Worm (Caenorhabditis elegans) whole organism, young adult: ENCODE measurements around the gene lys-3.

ENCODE experiments used
- B0019.2 ChIP-seq: fragments of 200-800 bp; sonication (Bioruptor generic); conservative IDR thresholded peaks from 2 replicates; pipeline ENCODE4 v1.3.6; 2022; ENCODE audit warnings: missing genetic modification reagents, missing genetic modification characterization, missing compliant biosample characterization
- B0261.1 ChIP-seq: sonication (generic microtip); optimal IDR thresholded peaks from 2 replicates; lab custom pipeline; 2016; ENCODE audit warnings: mild to moderate bottlenecking, missing genetic modification characterization, moderate library complexity, missing compliant biosample characterization
- C06A6.2 ChIP-seq: fragments of 200-800 bp; sonication (Bioruptor generic); conservative IDR thresholded peaks from 2 replicates; pipeline ENCODE4 v1.3.6; 2022; ENCODE audit warnings: missing genetic modification characterization, missing compliant biosample characterization
- D2030.7 ChIP-seq: fragments of 200-800 bp; sonication (Bioruptor generic); IDR thresholded peaks from 2 replicates; pipeline ENCODE4 v1.3.6; 2022; ENCODE audit warnings: missing genetic modification reagents, missing genetic modification characterization, missing compliant biosample characterization
- F10E7.11 ChIP-seq: sonication (generic microtip); optimal IDR thresholded peaks from 2 replicates; lab custom pipeline; 2017; ENCODE audit warnings: mild to moderate bottlenecking, missing genetic modification characterization, moderate library complexity, missing compliant biosample characterization
- F57A8.1 ChIP-seq: fragments of 200-800 bp; sonication (Bioruptor generic); optimal IDR thresholded peaks from 2 replicates; lab custom pipeline; 2018; ENCODE audit warnings: mild to moderate bottlenecking, missing genetic modification characterization, moderate library complexity, missing compliant biosample characterization
- F57C9.4 ChIP-seq: sonication (generic microtip); optimal IDR thresholded peaks from 2 replicates; lab custom pipeline; 2017; ENCODE audit warnings: mild to moderate bottlenecking, missing genetic modification characterization, missing compliant biosample characterization
- Y53F4B.3 ChIP-seq: fragments of 200-800 bp; sonication (Bioruptor generic); IDR thresholded peaks from 2 replicates; pipeline ENCODE4 v1.3.6; 2022; ENCODE audit warnings: missing genetic modification reagents, missing genetic modification characterization, missing compliant biosample characterization
- Y53G8AR.9 ChIP-seq: fragments of 200-800 bp; sonication (Bioruptor generic); conservative IDR thresholded peaks from 2 replicates; pipeline ENCODE4 v1.3.6; 2022; ENCODE audit warnings: missing genetic modification reagents, missing genetic modification characterization, missing compliant biosample characterization
- Y79H2A.3 ChIP-seq: fragments of 200-800 bp; sonication (Bioruptor generic); conservative IDR thresholded peaks from 2 replicates; pipeline ENCODE4 v1.3.6; 2022; ENCODE audit warnings: missing genetic modification reagents, missing genetic modification characterization, missing compliant biosample characterization
- Y95B8A.8 ChIP-seq: fragments of 200-800 bp; sonication (Bioruptor generic); IDR thresholded peaks from 2 replicates; pipeline ENCODE4 v1.3.6; 2022; ENCODE audit warnings: missing genetic modification reagents, missing genetic modification characterization, missing compliant biosample characterization
- aptf-3 ChIP-seq: fragments of 200-800 bp; sonication (Bioruptor generic); IDR thresholded peaks from 2 replicates; pipeline ENCODE4 v1.3.6; 2022; ENCODE audit warnings: missing genetic modification characterization, missing compliant biosample characterization
- attf-3 ChIP-seq: fragments of 200-800 bp; sonication (Bioruptor generic); conservative IDR thresholded peaks from 2 replicates; pipeline ENCODE4 v1.3.6; 2022; ENCODE audit warnings: missing genetic modification reagents, missing genetic modification characterization, missing compliant biosample characterization
- attf-5 ChIP-seq: fragments of 200-800 bp; sonication (Bioruptor generic); optimal IDR thresholded peaks from 2 replicates; lab custom pipeline; 2018; ENCODE audit warnings: mild to moderate bottlenecking, missing genetic modification characterization, missing compliant biosample characterization
- bed-1 ChIP-seq: fragments of 200-800 bp; sonication (Bioruptor generic); IDR thresholded peaks from 2 replicates; pipeline ENCODE4 v1.3.6; 2022; ENCODE audit warnings: missing genetic modification reagents, missing genetic modification characterization, missing compliant biosample characterization
- bed-2 ChIP-seq: fragments of 200-800 bp; sonication (Bioruptor generic); IDR thresholded peaks from 2 replicates; pipeline ENCODE4 v1.3.6; 2022; ENCODE audit warnings: missing genetic modification reagents, missing genetic modification characterization, missing compliant biosample characterization
- cebp-2 ChIP-seq: fragments of 200-800 bp; sonication (Bioruptor generic); IDR thresholded peaks from 2 replicates; pipeline ENCODE4 v1.3.6; 2022; ENCODE audit warnings: missing genetic modification characterization, missing compliant biosample characterization
- ceh-40 ChIP-seq: fragments of 200-800 bp; sonication (Bioruptor generic); IDR thresholded peaks from 2 replicates; pipeline ENCODE4 v1.3.6; 2022; ENCODE audit warnings: missing genetic modification characterization, missing compliant biosample characterization
- ceh-58 ChIP-seq: fragments of 200-800 bp; sonication (Bioruptor generic); IDR thresholded peaks from 2 replicates; pipeline ENCODE4 v1.3.6; 2022; ENCODE audit warnings: missing genetic modification characterization, missing compliant biosample characterization
- chd-7 ChIP-seq: sonication (generic microtip); optimal IDR thresholded peaks from 2 replicates; lab custom pipeline; 2016; ENCODE audit warnings: mild to moderate bottlenecking, missing genetic modification characterization, moderate library complexity, missing compliant biosample characterization
- dox-1 ChIP-seq: fragments of 200-800 bp; sonication (Bioruptor generic); IDR thresholded peaks from 2 replicates; pipeline ENCODE4 v1.3.6; 2022; ENCODE audit warnings: missing genetic modification reagents, missing genetic modification characterization, missing compliant biosample characterization
- dpl-1 ChIP-seq: fragments of 150-350 bp; optimal IDR thresholded peaks from 2 replicates; lab custom pipeline; 2014; ENCODE audit warnings: missing biosample characterization, missing genetic modification reagents, missing genetic modification characterization
- efl-1 ChIP-seq: fragments of 150-350 bp; optimal IDR thresholded peaks from 2 replicates; lab custom pipeline; 2014; ENCODE audit warnings: missing biosample characterization, missing genetic modification reagents, missing genetic modification characterization
- egl-44 ChIP-seq: fragments of 200-800 bp; sonication (Bioruptor generic); IDR thresholded peaks from 2 replicates; pipeline ENCODE4 v1.3.6; 2022; ENCODE audit warnings: missing genetic modification reagents, missing genetic modification characterization, missing compliant biosample characterization
- gei-17 ChIP-seq: fragments of 200-800 bp; sonication (Bioruptor generic); optimal IDR thresholded peaks from 2 replicates; lab custom pipeline; 2018; ENCODE audit warnings: mild to moderate bottlenecking, missing genetic modification characterization, missing compliant biosample characterization
- hlh-12 ChIP-seq: sonication (generic microtip); optimal IDR thresholded peaks from 2 replicates; lab custom pipeline; 2016; ENCODE audit warnings: missing genetic modification characterization, missing compliant biosample characterization
- hmg-1.2 ChIP-seq: fragments of 200-800 bp; sonication (Bioruptor generic); IDR thresholded peaks from 2 replicates; pipeline ENCODE4 v1.3.6; 2022; ENCODE audit warnings: missing genetic modification reagents, missing genetic modification characterization, missing compliant biosample characterization
- lag-1 ChIP-seq: fragments of 200-800 bp; sonication (Bioruptor generic); IDR thresholded peaks from 2 replicates; pipeline ENCODE4 v1.3.6; 2022; ENCODE audit warnings: missing genetic modification reagents, missing genetic modification characterization, missing compliant biosample characterization
- let-526 ChIP-seq: fragments of 200-800 bp; sonication (Bioruptor generic); IDR thresholded peaks from 2 replicates; pipeline ENCODE4 v1.3.6; 2022; ENCODE audit warnings: missing genetic modification reagents, missing genetic modification characterization, missing compliant biosample characterization
- lin-26 ChIP-seq: fragments of 200-800 bp; sonication (Bioruptor generic); IDR thresholded peaks from 2 replicates; pipeline ENCODE4 v1.3.6; 2022; ENCODE audit warnings: missing genetic modification reagents, missing genetic modification characterization, missing compliant biosample characterization
- lin-54 ChIP-seq: fragments of 200-800 bp; sonication (Bioruptor generic); optimal IDR thresholded peaks from 2 replicates; lab custom pipeline; 2018; ENCODE audit warnings: mild to moderate bottlenecking, missing genetic modification characterization, missing compliant biosample characterization
- lsl-1 ChIP-seq: fragments of 200-800 bp; sonication (Bioruptor generic); optimal IDR thresholded peaks from 2 replicates; lab custom pipeline; 2018; ENCODE audit warnings: mild to moderate bottlenecking, missing genetic modification characterization, moderate library complexity, missing compliant biosample characterization
- madf-3 ChIP-seq: fragments of 200-800 bp; sonication (Bioruptor generic); IDR thresholded peaks from 2 replicates; pipeline ENCODE4 v1.3.6; 2022; ENCODE audit warnings: missing genetic modification reagents, missing genetic modification characterization, missing compliant biosample characterization
- madf-6 ChIP-seq: fragments of 200-800 bp; sonication (Bioruptor generic); IDR thresholded peaks from 2 replicates; pipeline ENCODE4 v1.3.6; 2022; ENCODE audit warnings: missing genetic modification reagents, missing genetic modification characterization, missing compliant biosample characterization
- madf-8 ChIP-seq: fragments of 200-800 bp; sonication (Bioruptor generic); conservative IDR thresholded peaks from 2 replicates; pipeline ENCODE4 v1.3.6; 2022; ENCODE audit warnings: missing genetic modification reagents, missing genetic modification characterization, missing compliant biosample characterization
- mcd-1 ChIP-seq: fragments of 200-800 bp; sonication (Bioruptor generic); IDR thresholded peaks from 2 replicates; pipeline ENCODE4 v1.3.6; 2022; ENCODE audit warnings: missing genetic modification reagents, missing genetic modification characterization, missing compliant biosample characterization
- mes-4 ChIP-seq: sonication (generic microtip); optimal IDR thresholded peaks from 2 replicates; lab custom pipeline; 2016; ENCODE audit warnings: missing genotype, missing genetic modification characterization, missing compliant biosample characterization
- nfya-2 ChIP-seq: fragments of 200-800 bp; sonication (Bioruptor generic); IDR thresholded peaks from 2 replicates; pipeline ENCODE4 v1.3.6; 2022; ENCODE audit warnings: missing genetic modification reagents, missing genetic modification characterization, missing compliant biosample characterization
- nfyb-1 ChIP-seq: fragments of 200-800 bp; sonication (Bioruptor generic); IDR thresholded peaks from 2 replicates; pipeline ENCODE4 v1.3.6; 2022; ENCODE audit warnings: missing genetic modification reagents, missing genetic modification characterization, missing compliant biosample characterization
- nhr-80 ChIP-seq: sonication (generic microtip); optimal IDR thresholded peaks from 2 replicates; lab custom pipeline; 2016; ENCODE audit warnings: missing genetic modification characterization, missing compliant biosample characterization
- somi-1 ChIP-seq: fragments of 200-800 bp; sonication (Bioruptor generic); optimal IDR thresholded peaks from 2 replicates; lab custom pipeline; 2018; ENCODE audit warnings: mild to moderate bottlenecking, missing genetic modification characterization, missing compliant biosample characterization
- tbx-9 ChIP-seq: sonication (generic microtip); optimal IDR thresholded peaks from 2 replicates; lab custom pipeline; 2016; ENCODE audit warnings: borderline replicate concordance, missing genetic modification characterization, inconsistent platforms, missing compliant biosample characterization
- xnd-1 ChIP-seq: sonication (generic microtip); optimal IDR thresholded peaks from 2 replicates; lab custom pipeline; 2016; ENCODE audit warnings: missing genotype, missing genetic modification reagents, missing genetic modification characterization, missing compliant biosample characterization
- zfh-2 ChIP-seq: fragments of 200-800 bp; sonication (Bioruptor generic); conservative IDR thresholded peaks from 2 replicates; pipeline ENCODE4 v1.3.6; 2022; ENCODE audit warnings: missing genetic modification reagents, missing genetic modification characterization, missing compliant biosample characterization
- ztf-28 ChIP-seq: fragments of 200-800 bp; sonication (Bioruptor generic); IDR thresholded peaks from 2 replicates; pipeline ENCODE4 v1.3.6; 2022; ENCODE audit warnings: missing genetic modification reagents, missing genetic modification characterization, missing compliant biosample characterization

lys-3 gene

ce11 chrV:10247673-10248239, 35.6 kb downstream of the lys-3 start:
- no peak for TF ChIP-seq hlh-12 (tag; lab: Kevin White, UChicago)
- TF ChIP-seq C06A6.2 (GFP tag; lab: Robert Waterston, UW), result no peak
- TF ChIP-seq lag-1 (GFP tag; lab: Robert Waterston, UW), result no peak
- no peak for TF ChIP-seq B0261.1 (tag; lab: Kevin White, UChicago)
- TF ChIP-seq attf-3 (GFP tag; lab: Robert Waterston, UW), result no peak
- no peak for TF ChIP-seq tbx-9 (tag; lab: Kevin White, UChicago)
- no peak for TF ChIP-seq efl-1 (GFP tag; lab: Kevin White, UChicago)
- TF ChIP-seq ztf-28, result no peak
- TF ChIP-seq ceh-58, result no peak
- TF ChIP-seq chd-7 (tag; lab: Kevin White, UChicago), result no peak
- no peak for TF ChIP-seq madf-3 (GFP tag; lab: Robert Waterston, UW)
- no peak for TF ChIP-seq Y53F4B.3 (GFP tag; lab: Robert Waterston, UW)
- TF ChIP-seq lsl-1, result no peak
- TF ChIP-seq bed-1 (GFP tag; lab: Robert Waterston, UW), result no peak
- TF ChIP-seq bed-2 (GFP tag; lab: Robert Waterston, UW), result no peak

ce11 chrV:10246967-10247366, 36.4 kb downstream of the lys-3 start:
- 0 out of 2 replicates have a peak, but pooled peaks have one; percentile 25 for TF ChIP-seq nfyb-1 (GFP tag; lab: Robert Waterston, UW)
- TF ChIP-seq egl-44 (GFP tag; lab: Robert Waterston, UW), result 0 out of 2 replicates have a peak, but pooled peaks have one; percentile 47
- TF ChIP-seq nhr-80, result no peak
- 0 out of 2 replicates have a peak, but pooled peaks have one; percentile 9 for TF ChIP-seq dox-1 (GFP tag; lab: Robert Waterston, UW)
- no peak for TF ChIP-seq Y79H2A.3 (GFP tag; lab: Robert Waterston, UW)
- TF ChIP-seq Y53G8AR.9, result no peak
- no peak for TF ChIP-seq madf-8 (GFP tag; lab: Robert Waterston, UW)
- no peak for TF ChIP-seq bed-1 (GFP tag; lab: Robert Waterston, UW)
- no peak for TF ChIP-seq gei-17 (GFP tag; lab: Kevin White, UChicago)
- no peak for TF ChIP-seq B0019.2 (GFP tag; lab: Robert Waterston, UW)
- 0 out of 2 replicates have a peak, but pooled peaks have one; percentile 48 for TF ChIP-seq ceh-40 (GFP tag; lab: Robert Waterston, UW)
- peak; percentile 10; the same call in 1 of the 2 replicates for TF ChIP-seq let-526 (GFP tag; lab: Robert Waterston, UW)
- 0 out of 2 replicates have a peak, but pooled peaks have one; percentile 5 for TF ChIP-seq D2030.7
- no peak for TF ChIP-seq chd-7 (tag; lab: Kevin White, UChicago)
- no peak for TF ChIP-seq hlh-12 (tag; lab: Kevin White, UChicago)
- TF ChIP-seq hmg-1.2 (GFP tag; lab: Robert Waterston, UW), result peak; percentile 17; the same call in 1 of the 2 replicates
- peak; percentile 44; the same call in 1 of the 2 replicates for TF ChIP-seq lin-26 (GFP tag; lab: Robert Waterston, UW)
- no peak for TF ChIP-seq cebp-2 (GFP tag; lab: Robert Waterston, UW)
- TF ChIP-seq zfh-2 (GFP tag; lab: Robert Waterston, UW), result peak; percentile 82

- TF ChIP-seq lin-54 (GFP tag; lab: Kevin White, UChicago) (peak; percentile 59), cebp-2 (GFP tag; lab: Robert Waterston, UW) (no peak), F57A8.1 (GFP tag; lab: Kevin White, UChicago) (no peak), somi-1 (GFP tag; lab: Kevin White, UChicago) (peak; percentile 45), Y53F4B.3 (GFP tag; lab: Robert Waterston, UW) (no peak), dox-1 (GFP tag; lab: Robert Waterston, UW) (peak; percentile 16; the same call in 1 of the 2 replicates), madf-6 (GFP tag; lab: Robert Waterston, UW) (peak; percentile 50), nfyb-1 (GFP tag; lab: Robert Waterston, UW) (no peak), F10E7.11 (tag; lab: Kevin White, UChicago) (no peak), madf-8 (GFP tag; lab: Robert Waterston, UW) (0 out of 2 replicates have a peak, but pooled peaks have one; percentile 23), Y95B8A.8 (no peak), aptf-3 (GFP tag; lab: Robert Waterston, UW) (no peak), xnd-1 (tag; lab: Kevin White, UChicago) (peak; percentile 1), mcd-1 (no peak; the same call in 1 of the 2 replicates), attf-5 (peak; percentile 34), mes-4 (tag; lab: Kevin White, UChicago) (no peak), nfya-2 (GFP tag; lab: Robert Waterston, UW) (no peak), dpl-1 (GFP tag; lab: Kevin White, UChicago) (peak; percentile 19), chd-7 (tag; lab: Kevin White, UChicago) (no peak), F57C9.4 (tag; lab: Kevin White, UChicago) (no peak)
These were observed 36.9 kb downstream of the lys-3 start for ce11 chrV:10246443-10246885.
